Worm (Caenorhabditis elegans): ENCODE measurements around the gene tnc-2.

DNA sequence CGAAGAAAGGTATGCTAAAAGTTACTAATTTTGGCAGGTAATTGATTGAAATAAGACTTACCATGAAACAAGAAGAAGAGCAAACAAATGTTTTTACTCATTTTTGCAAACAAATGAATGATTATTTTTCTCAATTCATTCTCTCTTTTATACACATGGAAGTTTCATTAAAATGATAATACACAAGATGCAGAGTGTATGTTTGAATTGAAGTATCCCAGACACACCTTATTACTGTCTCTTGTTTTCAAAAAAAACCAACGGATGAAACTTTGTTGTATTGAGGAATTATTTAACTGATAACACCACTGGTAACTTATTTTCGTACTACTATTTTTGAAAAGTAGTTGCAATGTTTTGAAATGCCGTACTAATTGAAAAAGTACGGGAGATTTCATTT, 12.7 kb downstream of the tnc-2 start, which contains the start of gene clec-59:
- TF ChIP-seq ceh-100 (GFP tag; IDR thresholded peaks at IDR 0.05) (no peak), F49E8.2 (tag; optimal IDR thresholded peaks at IDR 0.05; ENCODE audit: insufficient read depth) (no peak), hlh-26 (GFP tag; conservative IDR thresholded peaks at IDR 0.05) (no peak), ama-1 (optimal IDR thresholded peaks at IDR 0.05) (no peak), ama-1 (GFP tag; optimal IDR thresholded peaks at IDR 0.05) (no peak), ccch-3 (GFP tag; optimal IDR thresholded peaks at IDR 0.05) (no peak), unc-130 (GFP tag; optimal IDR thresholded peaks at IDR 0.05) (no peak), rec-8 (tag; optimal IDR thresholded peaks at IDR 0.05) (no peak)

All from whole organism, young adult.